Worm (Caenorhabditis elegans): ENCODE measurements around the gene lhfp-4.

Gene lhfp-4

ce11 chrIV:17278861-17279591, 3.6 kb downstream of the lhfp-4 start, which contains the start of gene hsp-1:
Gene hsp-1 (plus strand): TSS chrIV:17278959.
- TF ChIP-seq W03F9.2 (tag; optimal IDR thresholded peaks at IDR 0.05) (no peak), dao-5 (tag; optimal IDR thresholded peaks at IDR 0.05) (no peak)

- no peak for TF ChIP-seq dao-5 (tag; optimal IDR thresholded peaks at IDR 0.05)
Observed at ce11 chrIV:17279592-17280440, 4.4 kb downstream of the lhfp-4 start.

ce11 chrIV:17280441-17280939, 5.1 kb downstream of the lhfp-4 start:
- TF ChIP-seq dao-5 (tag; optimal IDR thresholded peaks at IDR 0.05) (no peak), him-1 (tag; optimal IDR thresholded peaks at IDR 0.05) (no peak), W03F9.2 (tag; optimal IDR thresholded peaks at IDR 0.05) (no peak)

- peak; percentile 91 for TF ChIP-seq W03F9.2 (tag; optimal IDR thresholded peaks at IDR 0.05)
- no peak for TF ChIP-seq dao-5 (tag; optimal IDR thresholded peaks at IDR 0.05)
- peak; percentile 58 for TF ChIP-seq him-1 (tag; optimal IDR thresholded peaks at IDR 0.05)
Observed at ce11 chrIV:17281060-17282021, 6.0 kb downstream of the lhfp-4 start.

ce11 chrIV:17284099-17284498, 8.7 kb downstream of the lhfp-4 start, which contains the start of gene nra-1:
Gene nra-1 (minus strand): TSS chrIV:17284199.
- TF ChIP-seq W03F9.2 (tag; optimal IDR thresholded peaks at IDR 0.05) (no peak), him-1 (tag; optimal IDR thresholded peaks at IDR 0.05) (no peak), dao-5 (tag; optimal IDR thresholded peaks at IDR 0.05) (no peak)

ce11 chrIV:17285263-17285662, 9.9 kb downstream of the lhfp-4 start:
- no peak for TF ChIP-seq W03F9.2 (tag; optimal IDR thresholded peaks at IDR 0.05)
- no peak for TF ChIP-seq dao-5 (tag; optimal IDR thresholded peaks at IDR 0.05)
- TF ChIP-seq him-1 (tag; optimal IDR thresholded peaks at IDR 0.05): no peak

ce11 chrIV:17287908-17288675, 12.7 kb downstream of the lhfp-4 start, which contains the start of gene zipt-7.1:
Gene zipt-7.1 (minus strand): TSS chrIV:17288139.
- TF ChIP-seq W03F9.2 (tag; optimal IDR thresholded peaks at IDR 0.05): no peak
- TF ChIP-seq dao-5 (tag; optimal IDR thresholded peaks at IDR 0.05): no peak
- TF ChIP-seq him-1 (tag; optimal IDR thresholded peaks at IDR 0.05): no peak

- TF ChIP-seq him-1 (tag; optimal IDR thresholded peaks at IDR 0.05) (no peak), dao-5 (tag; optimal IDR thresholded peaks at IDR 0.05) (no peak), W03F9.2 (tag; optimal IDR thresholded peaks at IDR 0.05) (no peak)
Observed at ce11 chrIV:17291629-17292199, 16.3 kb downstream of the lhfp-4 start, which contains the start of the genes T28F3.11 and slc-17.4. Gene T28F3.11 (minus strand): TSS chrIV:17291679. Gene slc-17.4 (minus strand): TSS chrIV:17291733.

- TF ChIP-seq W03F9.2 (tag; optimal IDR thresholded peaks at IDR 0.05) (no peak), dao-5 (tag; optimal IDR thresholded peaks at IDR 0.05) (no peak), him-1 (tag; optimal IDR thresholded peaks at IDR 0.05) (no peak)
Observed at ce11 chrIV:17292350-17292749, 17.0 kb downstream of the lhfp-4 start.

- no peak for TF ChIP-seq W03F9.2 (tag; optimal IDR thresholded peaks at IDR 0.05)
- TF ChIP-seq him-1 (tag; optimal IDR thresholded peaks at IDR 0.05): no peak
- TF ChIP-seq dao-5 (tag; optimal IDR thresholded peaks at IDR 0.05): no peak
Observed at ce11 chrIV:17293068-17293467, 17.7 kb downstream of the lhfp-4 start.

ce11 chrIV:17293679-17294078, 18.3 kb downstream of the lhfp-4 start:
- TF ChIP-seq W03F9.2 (tag; optimal IDR thresholded peaks at IDR 0.05): no peak
- TF ChIP-seq him-1 (tag; optimal IDR thresholded peaks at IDR 0.05): no peak
- TF ChIP-seq dao-5 (tag; optimal IDR thresholded peaks at IDR 0.05): no peak

- TF ChIP-seq W03F9.2 (tag; optimal IDR thresholded peaks at IDR 0.05) (no peak), dao-5 (tag; optimal IDR thresholded peaks at IDR 0.05) (no peak), him-1 (tag; optimal IDR thresholded peaks at IDR 0.05) (no peak)
Observed at ce11 chrIV:17294489-17294888, 19.1 kb downstream of the lhfp-4 start, which contains the start of gene T28F3.5. Gene T28F3.5 (plus strand): TSS chrIV:17294789.

All from whole organism, L4/young adult.